Worm (Caenorhabditis elegans) whole organism, late embryonic: ENCODE data around the gene srh-7.

Experiments
- F13H6.1 ChIP-seq: sonication (generic microtip); optimal IDR thresholded peaks from 2 replicates; lab custom pipeline; 2016; ENCODE audit warnings: missing genetic modification characterization, missing compliant biosample characterization
- K02D7.2 ChIP-seq: sonication (generic microtip); optimal IDR thresholded peaks from 2 replicates; lab custom pipeline; 2017; ENCODE audit warnings: mild to moderate bottlenecking, missing genetic modification characterization, missing compliant biosample characterization
- T23F11.4 ChIP-seq: fragments of 200-800 bp; sonication (Bioruptor generic); optimal IDR thresholded peaks from 2 replicates; lab custom pipeline; 2018; ENCODE audit warnings: mild to moderate bottlenecking, missing genetic modification characterization, missing compliant biosample characterization
- ahr-1 ChIP-seq: sonication (generic microtip); optimal IDR thresholded peaks from 2 replicates; lab custom pipeline; 2016; ENCODE audit warnings: missing genetic modification characterization, missing compliant biosample characterization
- ceh-19 ChIP-seq: fragments of 200-800 bp; sonication (Bioruptor generic); optimal IDR thresholded peaks from 2 replicates; lab custom pipeline; 2018; ENCODE audit warnings: mild to moderate bottlenecking, missing genetic modification characterization, missing compliant biosample characterization
- ceh-22 ChIP-seq: sonication (generic microtip); optimal IDR thresholded peaks from 2 replicates; lab custom pipeline; 2017; ENCODE audit warnings: missing biosample characterization, missing genetic modification characterization
- ceh-31 ChIP-seq: sonication (generic microtip); optimal IDR thresholded peaks from 2 replicates; lab custom pipeline; 2016; ENCODE audit warnings: missing genetic modification characterization, missing compliant biosample characterization
- ceh-34 ChIP-seq: sonication (generic microtip); optimal IDR thresholded peaks from 2 replicates; lab custom pipeline; 2016; ENCODE audit warnings: mild to moderate bottlenecking, missing genetic modification characterization, missing compliant biosample characterization
- che-1 ChIP-seq: sonication (generic microtip); optimal IDR thresholded peaks from 2 replicates; lab custom pipeline; 2016; ENCODE audit warnings: mild to moderate bottlenecking, missing genetic modification characterization, missing compliant biosample characterization
- dmd-4 ChIP-seq: sonication (generic microtip); optimal IDR thresholded peaks from 2 replicates; lab custom pipeline; 2016; ENCODE audit warnings: borderline replicate concordance, missing genetic modification characterization, missing compliant biosample characterization
- elt-2 ChIP-seq: sonication (generic microtip); optimal IDR thresholded peaks from 2 replicates; lab custom pipeline; 2016; ENCODE audit warnings: missing genetic modification reagents, missing genetic modification characterization, missing compliant biosample characterization
- fax-1 ChIP-seq: sonication (generic microtip); optimal IDR thresholded peaks from 2 replicates; lab custom pipeline; 2016; ENCODE audit warnings: missing genotype, missing genetic modification characterization, missing compliant biosample characterization
- hlh-13 ChIP-seq: fragments of 200-800 bp; sonication (Bioruptor generic); optimal IDR thresholded peaks from 2 replicates; lab custom pipeline; 2018; ENCODE audit warnings: mild to moderate bottlenecking, missing genetic modification characterization, missing compliant biosample characterization
- hlh-15 ChIP-seq: sonication (generic microtip); optimal IDR thresholded peaks from 2 replicates; lab custom pipeline; 2016; ENCODE audit warnings: missing genetic modification characterization, missing compliant biosample characterization
- hlh-8 ChIP-seq: sonication (generic microtip); optimal IDR thresholded peaks from 2 replicates; lab custom pipeline; 2016; ENCODE audit warnings: missing genotype, missing genetic modification characterization, missing compliant biosample characterization
- madf-2 ChIP-seq: sonication (generic microtip); optimal IDR thresholded peaks from 2 replicates; lab custom pipeline; 2017; ENCODE audit warnings: missing genetic modification characterization, missing compliant biosample characterization
- mec-3 ChIP-seq: sonication (generic microtip); optimal IDR thresholded peaks from 2 replicates; lab custom pipeline; 2016; ENCODE audit warnings: borderline replicate concordance, missing genetic modification characterization, missing compliant biosample characterization
- nfya-1 ChIP-seq: sonication (generic microtip); optimal IDR thresholded peaks from 2 replicates; lab custom pipeline; 2017; ENCODE audit warnings: missing genetic modification characterization, mild to moderate bottlenecking, missing compliant biosample characterization, antibody characterized with exemption, moderate library complexity
- nhr-11 ChIP-seq: fragments of 150-350 bp; optimal IDR thresholded peaks from 2 replicates; lab custom pipeline; 2014; ENCODE audit warnings: missing biosample characterization, missing genetic modification characterization
- npax-4 ChIP-seq: sonication (generic microtip); optimal IDR thresholded peaks from 2 replicates; lab custom pipeline; 2016; ENCODE audit warnings: missing genetic modification characterization, missing compliant biosample characterization
- odd-2 ChIP-seq: sonication (generic microtip); optimal IDR thresholded peaks from 2 replicates; lab custom pipeline; 2017; ENCODE audit warnings: antibody characterized with exemption, mild to moderate bottlenecking, missing genetic modification characterization, missing compliant biosample characterization
- pax-1 ChIP-seq: fragments of 150-350 bp; optimal IDR thresholded peaks from 2 replicates; lab custom pipeline; 2014; ENCODE audit warnings: missing biosample characterization, missing genetic modification characterization
- pros-1 ChIP-seq: fragments of 150-350 bp; optimal IDR thresholded peaks from 2 replicates; lab custom pipeline; 2014; ENCODE audit warnings: missing biosample characterization, missing genetic modification reagents, missing genetic modification characterization
- rnt-1 ChIP-seq: sonication (generic microtip); optimal IDR thresholded peaks from 2 replicates; lab custom pipeline; 2016; ENCODE audit warnings: missing genetic modification characterization, missing compliant biosample characterization
- sox-2 ChIP-seq: fragments of 200-800 bp; sonication (Bioruptor generic); IDR thresholded peaks from 2 replicates; pipeline ENCODE4 v1.3.6; 2022; ENCODE audit warnings: missing genetic modification reagents, missing genetic modification characterization, missing compliant biosample characterization
- sox-4 ChIP-seq: sonication (generic microtip); optimal IDR thresholded peaks from 2 replicates; lab custom pipeline; 2017; ENCODE audit warnings: mild to moderate bottlenecking, missing genetic modification characterization, inconsistent platforms, missing compliant biosample characterization
- syd-9 ChIP-seq: sonication (generic microtip); optimal IDR thresholded peaks from 2 replicates; lab custom pipeline; 2016; ENCODE audit warnings: mild to moderate bottlenecking, missing genetic modification characterization, moderate library complexity, missing compliant biosample characterization
- tbx-7 ChIP-seq: sonication (generic microtip); optimal IDR thresholded peaks from 2 replicates; lab custom pipeline; 2016; ENCODE audit warnings: missing genotype, missing genetic modification characterization, missing compliant biosample characterization
- ztf-16 ChIP-seq: sonication (generic microtip); optimal IDR thresholded peaks from 2 replicates; lab custom pipeline; 2017; ENCODE audit warnings: missing genetic modification characterization, missing compliant biosample characterization

srh-7 gene

ce11 chrV:4041853-4042424 is 33.9 kb downstream of the srh-7 start, which contains the start of the genes C49G7.10 and irg-2:
Gene C49G7.10 (minus strand): TSS chrV:4042021.
Gene irg-2 (plus strand): TSS chrV:4042181.
- TF ChIP-seq hlh-13 (GFP tag; lab: Kevin White, UChicago) (no peak), mec-3 (no peak), che-1 (tag; lab: Kevin White, UChicago) (no peak), sox-2 (GFP tag; lab: Robert Waterston, UW) (no peak), dmd-4 (no peak)
- TF ChIP-seq, all 69 proteins: peak for 0

- no peak for TF ChIP-seq npax-4 (tag; lab: Kevin White, UChicago)
These were observed 35.6 kb downstream of the srh-7 start, which contains the start of gene phat-3 for ce11 chrV:4043632-4044031. Gene phat-3 (plus strand): TSS chrV:4043932.

ce11 chrV:4046122-4046521 is 38.1 kb downstream of the srh-7 start, which contains the start of gene phat-7:
Gene phat-7 (plus strand): TSS chrV:4046422.
- TF ChIP-seq elt-2 (tag; lab: Kevin White, UChicago) = no peak

ce11 chrV:4047541-4047940 is 39.5 kb downstream of the srh-7 start, which contains the start of gene srh-169:
Gene srh-169 (plus strand): TSS chrV:4047841.
- no peak for TF ChIP-seq T23F11.4 (GFP tag; lab: Kevin White, UChicago)
- TF ChIP-seq ztf-16 (tag; lab: Kevin White, UChicago) = no peak
- no peak for TF ChIP-seq che-1 (tag; lab: Kevin White, UChicago)
- no peak for TF ChIP-seq pax-1 (tag; lab: Kevin White, UChicago)
- no peak for TF ChIP-seq F13H6.1 (tag; lab: Kevin White, UChicago)
- no peak for TF ChIP-seq ceh-34 (tag; lab: Kevin White, UChicago)
- TF ChIP-seq sox-4 = no peak
- no peak for TF ChIP-seq pros-1 (tag; lab: Kevin White, UChicago)
- no peak for TF ChIP-seq ceh-31 (tag; lab: Kevin White, UChicago)
- TF ChIP-seq tbx-7 = no peak

- no peak for TF ChIP-seq ceh-19 (GFP tag; lab: Kevin White, UChicago)
- no peak for TF ChIP-seq ahr-1 (tag; lab: Kevin White, UChicago)
- TF ChIP-seq syd-9 (tag; lab: Kevin White, UChicago) = no peak
- no peak for TF ChIP-seq che-1 (tag; lab: Kevin White, UChicago)
- TF ChIP-seq rnt-1 (tag; lab: Kevin White, UChicago) = no peak
- no peak for TF ChIP-seq ceh-22 (tag; lab: Kevin White, UChicago)
- no peak for TF ChIP-seq nfya-1 (tag; lab: Kevin White, UChicago)
- no peak for TF ChIP-seq madf-2 (tag; lab: Kevin White, UChicago)
- no peak for TF ChIP-seq hlh-15
- no peak for TF ChIP-seq odd-2 (tag; lab: Kevin White, UChicago)
These were observed 47.0 kb downstream of the srh-7 start, which contains the start of gene djr-1.2 for ce11 chrV:4055025-4055424. Gene djr-1.2 (minus strand): TSS chrV:4055125.

- TF ChIP-seq fax-1 (tag; lab: Kevin White, UChicago) (no peak), K02D7.2 (tag; lab: Kevin White, UChicago) (no peak), hlh-8 (tag; lab: Kevin White, UChicago) (no peak), ceh-31 (tag; lab: Kevin White, UChicago) (no peak), nhr-11 (tag; lab: Kevin White, UChicago) (no peak)
These were observed 48.2 kb downstream of the srh-7 start for ce11 chrV:4056203-4056602.
